Worm (Caenorhabditis elegans) whole organism, early embryonic: ENCODE data around the gene srd-12.

Experiments used
- B0310.2 ChIP-seq: sonication (generic microtip); optimal IDR thresholded peaks from 2 replicates; lab custom pipeline; 2016; ENCODE audit warnings: mild to moderate bottlenecking, missing genetic modification characterization, missing compliant biosample characterization
- F13C5.2 ChIP-seq: sonication (generic microtip); optimal IDR thresholded peaks from 2 replicates; lab custom pipeline; 2017; ENCODE audit warnings: mild to moderate bottlenecking, missing genetic modification characterization, inconsistent platforms, missing compliant biosample characterization
- aly-1 ChIP-seq: sonication (generic microtip); optimal IDR thresholded peaks from 2 replicates; lab custom pipeline; 2016; ENCODE audit warnings: missing genetic modification characterization, missing compliant biosample characterization
- ama-1 ChIP-seq: fragments of 150-350 bp; optimal IDR thresholded peaks from 2 replicates; lab custom pipeline; 2014
- ceh-13 ChIP-seq: fragments of 200-800 bp; sonication (Bioruptor generic); optimal IDR thresholded peaks from 2 replicates; lab custom pipeline; 2018; ENCODE audit warnings: mild to moderate bottlenecking, missing genetic modification characterization, missing compliant biosample characterization
- ceh-36 ChIP-seq: sonication (generic microtip); optimal IDR thresholded peaks from 2 replicates; lab custom pipeline; 2016; ENCODE audit warnings: missing genetic modification characterization, inconsistent platforms, missing compliant biosample characterization
- ets-7 ChIP-seq: sonication (generic microtip); optimal IDR thresholded peaks from 2 replicates; lab custom pipeline; 2016; ENCODE audit warnings: missing genotype, missing genetic modification characterization, missing compliant biosample characterization
- flt-1 ChIP-seq: fragments of 200-800 bp; sonication (Bioruptor generic); IDR thresholded peaks from 2 replicates; pipeline ENCODE4 v1.3.6; 2022; ENCODE audit warnings: missing genetic modification characterization, missing compliant biosample characterization
- hmbx-1 ChIP-seq: sonication (generic microtip); optimal IDR thresholded peaks from 2 replicates; lab custom pipeline; 2016; ENCODE audit warnings: mild to moderate bottlenecking, missing genetic modification characterization, missing compliant biosample characterization
- hmg-4 ChIP-seq: fragments of 200-800 bp; sonication (Bioruptor generic); optimal IDR thresholded peaks from 2 replicates; lab custom pipeline; 2018; ENCODE audit warnings: mild to moderate bottlenecking, missing genetic modification characterization, missing compliant biosample characterization
- hnd-1 ChIP-seq: sonication (generic microtip); optimal IDR thresholded peaks from 2 replicates; lab custom pipeline; 2016; ENCODE audit warnings: missing genetic modification characterization, missing compliant biosample characterization
- pes-1 ChIP-seq: fragments of 200-800 bp; sonication (Bioruptor generic); IDR thresholded peaks from 2 replicates; pipeline ENCODE4 v1.3.6; 2022; ENCODE audit warnings: missing genetic modification reagents, missing genetic modification characterization, missing compliant biosample characterization
- scrt-1 ChIP-seq: fragments of 200-800 bp; sonication (Bioruptor generic); IDR thresholded peaks from 2 replicates; pipeline ENCODE4 v1.3.6; 2022; ENCODE audit warnings: missing genetic modification characterization, missing compliant biosample characterization
- sea-1 ChIP-seq: fragments of 200-800 bp; sonication (Bioruptor generic); conservative IDR thresholded peaks from 2 replicates; pipeline ENCODE4 v1.3.6; 2022; ENCODE audit warnings: missing genetic modification characterization, missing compliant biosample characterization
- tbx-11 ChIP-seq: fragments of 200-800 bp; sonication (Bioruptor generic); IDR thresholded peaks from 2 replicates; pipeline ENCODE4 v1.3.6; 2022; ENCODE audit warnings: missing genetic modification characterization, missing compliant biosample characterization
- tbx-37 ChIP-seq: fragments of 200-800 bp; sonication (Bioruptor generic); conservative IDR thresholded peaks from 2 replicates; pipeline ENCODE4 v1.3.6; 2022; ENCODE audit warnings: missing genetic modification reagents, missing genetic modification characterization, missing compliant biosample characterization
- tra-4 ChIP-seq: sonication (generic microtip); optimal IDR thresholded peaks from 2 replicates; lab custom pipeline; 2017; ENCODE audit warnings: missing genetic modification characterization, missing compliant biosample characterization

srd-12 gene

ce11 chrIV:5584384-5584783 lies 45.7 kb downstream of the srd-12 start, which contains the start of gene fkh-7:
TSS of gene fkh-7 (plus strand) at chrIV:5584684.
- TF ChIP-seq ceh-13 (GFP tag; lab: Kevin White, UChicago) (no peak), scrt-1 (no peak), hmg-4 (GFP tag; lab: Kevin White, UChicago) (no peak), tra-4 (tag; lab: Kevin White, UChicago) (no peak), ets-7 (tag; lab: Kevin White, UChicago) (no peak), F13C5.2 (tag; lab: Kevin White, UChicago) (no peak), aly-1 (no peak), ama-1 (lab: Kevin White, UChicago) (no peak), pes-1 (no peak)

ce11 chrIV:5583184-5583583 lies 46.9 kb downstream of the srd-12 start:
- no peak for TF ChIP-seq hmg-4 (GFP tag; lab: Kevin White, UChicago)
- TF ChIP-seq ama-1 (lab: Kevin White, UChicago): no peak
- TF ChIP-seq ets-7 (tag; lab: Kevin White, UChicago): no peak
- no peak for TF ChIP-seq scrt-1
- TF ChIP-seq F13C5.2 (tag; lab: Kevin White, UChicago): no peak
- TF ChIP-seq hmbx-1 (tag; lab: Kevin White, UChicago): no peak

DNA sequence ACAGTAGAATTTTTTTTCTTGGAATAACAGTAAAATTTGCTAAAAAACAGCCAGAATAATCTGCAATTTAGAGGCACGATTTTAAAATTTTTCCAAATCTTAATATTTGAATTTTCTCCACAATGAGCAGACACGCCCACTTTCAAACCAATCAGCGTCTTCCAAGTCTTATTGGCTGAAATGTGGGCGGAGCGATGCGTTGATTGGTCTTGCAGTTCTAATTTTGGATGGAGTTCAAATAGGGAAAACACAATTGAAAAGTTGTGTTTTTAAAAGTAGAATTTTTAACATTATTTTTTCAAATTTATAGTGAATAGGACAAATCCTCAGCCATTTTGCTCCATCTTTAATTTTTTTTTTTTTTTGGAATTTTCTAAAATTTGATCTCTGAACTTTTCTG lies 47.3 kb downstream of the srd-12 start:
- no peak for TF ChIP-seq tbx-11
- TF ChIP-seq pes-1: no peak
- TF ChIP-seq tra-4 (tag; lab: Kevin White, UChicago): no peak
- no peak for TF ChIP-seq ceh-36 (tag; lab: Kevin White, UChicago)
- no peak for TF ChIP-seq aly-1

ce11 chrIV:5582267-5582666 lies 47.8 kb downstream of the srd-12 start:
- no peak for TF ChIP-seq scrt-1
- no peak for TF ChIP-seq B0310.2 (tag; lab: Kevin White, UChicago)
- TF ChIP-seq tbx-11: no peak
- no peak for TF ChIP-seq hnd-1 (tag; lab: Kevin White, UChicago)
- no peak for TF ChIP-seq ets-7 (tag; lab: Kevin White, UChicago)
- TF ChIP-seq F13C5.2 (tag; lab: Kevin White, UChicago): no peak
- TF ChIP-seq pes-1: no peak
- no peak for TF ChIP-seq tbx-37 (GFP tag; lab: Robert Waterston, UW)
- no peak for TF ChIP-seq ama-1 (lab: Kevin White, UChicago)
- no peak for TF ChIP-seq ceh-13 (GFP tag; lab: Kevin White, UChicago)
- no peak for TF ChIP-seq hmbx-1 (tag; lab: Kevin White, UChicago)
- TF ChIP-seq sea-1: no peak
- TF ChIP-seq flt-1: no peak
- TF ChIP-seq hmg-4 (GFP tag; lab: Kevin White, UChicago): no peak
- no peak for TF ChIP-seq tra-4 (tag; lab: Kevin White, UChicago)
- no peak for TF ChIP-seq ceh-36 (tag; lab: Kevin White, UChicago)
- TF ChIP-seq aly-1: no peak

- TF ChIP-seq aly-1 (no peak), ceh-13 (GFP tag; lab: Kevin White, UChicago) (no peak), ceh-36 (tag; lab: Kevin White, UChicago) (no peak), scrt-1 (no peak), flt-1 (no peak)
These were observed 49.3 kb downstream of the srd-12 start for ce11 chrIV:5580588-5581308.
